Worm (Caenorhabditis elegans): ENCODE results near the gene spe-27.

- TF ChIP-seq sea-1 (GFP tag; conservative IDR thresholded peaks at IDR 0.05) (no peak), ets-7 (tag; optimal IDR thresholded peaks at IDR 0.05) (no peak), ama-1 (optimal IDR thresholded peaks at IDR 0.05) (no peak), pes-1 (GFP tag; IDR thresholded peaks at IDR 0.05) (no peak), F13C5.2 (tag; optimal IDR thresholded peaks at IDR 0.05) (no peak), scrt-1 (GFP tag; IDR thresholded peaks at IDR 0.05) (no peak), flt-1 (GFP tag; IDR thresholded peaks at IDR 0.05) (no peak), hmg-4 (GFP tag; optimal IDR thresholded peaks at IDR 0.05) (no peak), ceh-36 (tag; optimal IDR thresholded peaks at IDR 0.05) (no peak), ceh-13 (GFP tag; optimal IDR thresholded peaks at IDR 0.05) (no peak), hmbx-1 (tag; optimal IDR thresholded peaks at IDR 0.05) (no peak)
These were observed 45.5 kb downstream of the spe-27 start for ce11 chrIV:5820056-5820799.

Measured in whole organism, early embryonic.